Fruit fly (Drosophila melanogaster): Measurements from ENCODE around the gene TwdlE.
A peak's percentile ranks its signal among the peaks of the same experiment; 100 is the strongest.

Gene TwdlE

DNA sequence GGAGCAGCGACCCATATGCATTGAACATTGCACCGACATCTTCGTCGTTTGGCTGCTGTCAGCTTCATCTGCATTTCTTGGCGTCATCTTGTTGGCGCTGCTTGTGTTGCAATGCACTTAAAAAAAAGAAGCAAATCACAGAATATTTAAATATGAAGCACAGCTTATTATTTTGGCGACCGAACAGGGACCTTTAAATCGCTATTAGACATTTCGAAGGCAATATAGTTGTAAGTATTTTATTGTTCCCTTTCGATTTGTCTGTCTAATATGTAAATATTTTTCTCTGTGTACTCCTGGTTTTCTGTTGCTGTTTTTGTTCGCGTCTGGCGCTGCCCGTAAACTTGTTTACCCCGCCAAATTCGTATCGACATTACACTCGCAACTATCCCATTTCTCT, 39.3 kb upstream of the TwdlE start (continued):
- TF ChIP-seq spab (GFP tag; optimal IDR thresholded peaks at IDR 0.05), result peak; percentile 97
- peak; percentile 99 for TF ChIP-seq Eip78C (GFP tag)
- TF ChIP-seq CG11902 (GFP tag; optimal IDR thresholded peaks at IDR 0.05), result peak; percentile 90
- TF ChIP-seq CG31627 (GFP tag; optimal IDR thresholded peaks at IDR 0.05), result peak; percentile 84
- no peak for TF ChIP-seq fkh (GFP tag; optimal IDR thresholded peaks at IDR 0.05)
- peak; percentile 98 for TF ChIP-seq CG6163 (GFP tag; IDR thresholded peaks at IDR 0.05)
- TF ChIP-seq topi (GFP tag; optimal IDR thresholded peaks at IDR 0.05), result peak; percentile 91
- peak; percentile 82 for TF ChIP-seq Smox (GFP tag; optimal IDR thresholded peaks at IDR 0.05)
- peak; percentile 95 for TF ChIP-seq Lpt (GFP tag; optimal IDR thresholded peaks at IDR 0.05)
- peak; percentile 96 for TF ChIP-seq dac (GFP tag; optimal IDR thresholded peaks at IDR 0.05)
- peak; percentile 93 to 95 for TF ChIP-seq salr (GFP tag; optimal IDR thresholded peaks at IDR 0.05)
- TF ChIP-seq Ets96B (tag; optimal IDR thresholded peaks at IDR 0.05), result peak; percentile 97
- TF ChIP-seq lz (GFP tag; optimal IDR thresholded peaks at IDR 0.05), result peak; percentile 88
- TF ChIP-seq CG16779 (tag; optimal IDR thresholded peaks at IDR 0.05), result peak; percentile 89
- TF ChIP-seq CG8319 (GFP tag; optimal IDR thresholded peaks at IDR 0.05), result peak; percentile 89
- peak; percentile 95 for TF ChIP-seq Sox14 (GFP tag; optimal IDR thresholded peaks at IDR 0.05)
- TF ChIP-seq CG10631 (GFP tag; optimal IDR thresholded peaks at IDR 0.05), result peak; percentile 95
- peak; percentile 96 for TF ChIP-seq CG10669 (GFP tag; optimal IDR thresholded peaks at IDR 0.05)

DNA sequence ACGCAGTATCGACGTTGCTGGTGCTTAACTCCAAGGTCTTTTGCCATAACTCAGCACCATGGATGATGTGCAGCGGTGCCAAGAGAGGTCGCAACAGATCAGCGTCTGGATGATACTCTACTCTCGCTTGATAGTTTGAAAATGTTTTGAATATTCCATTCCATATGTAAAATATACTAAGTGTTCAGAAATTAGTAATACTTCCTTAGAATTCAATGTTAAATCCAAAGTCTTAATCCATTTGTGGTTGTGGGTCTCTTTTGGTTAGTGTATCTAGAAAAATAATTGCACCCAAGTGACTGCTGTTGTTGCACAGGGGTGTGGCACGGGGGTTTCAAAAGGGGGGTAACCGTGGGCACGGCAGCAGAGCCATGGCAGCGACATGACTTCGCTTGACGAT, 38.5 kb upstream of the TwdlE start:
- TF ChIP-seq Hr4 (GFP tag; optimal IDR thresholded peaks at IDR 0.05) (peak; percentile 74), Hr38 (GFP tag; optimal IDR thresholded peaks at IDR 0.05) (no peak), Eip93F (GFP tag; optimal IDR thresholded peaks at IDR 0.05) (no peak), dsx (GFP tag; optimal IDR thresholded peaks at IDR 0.05; ENCODE audit: poor library complexity, severe bottlenecking) (peak; percentile 63), CG3919 (GFP tag; optimal IDR thresholded peaks at IDR 0.05) (peak; percentile 58), CG8119 (GFP tag; IDR thresholded peaks at IDR 0.05) (peak; percentile 69), CG11902 (GFP tag; optimal IDR thresholded peaks at IDR 0.05) (peak; percentile 16), Eip78C (GFP tag) (peak; percentile 92), Hr39 (GFP tag; optimal IDR thresholded peaks at IDR 0.05) (no peak), CG4318 (GFP tag; optimal IDR thresholded peaks at IDR 0.05) (peak; percentile 64), Smox (GFP tag; optimal IDR thresholded peaks at IDR 0.05) (no peak), CG6854 (GFP tag; optimal IDR thresholded peaks at IDR 0.05) (no peak), pdm3 (GFP tag; optimal IDR thresholded peaks at IDR 0.05) (peak; percentile 46), CG31627 (GFP tag; optimal IDR thresholded peaks at IDR 0.05) (no peak), CG16779 (tag; optimal IDR thresholded peaks at IDR 0.05) (peak; percentile 38), CG32006 (GFP tag; optimal IDR thresholded peaks at IDR 0.05) (peak; percentile 71), OdsH (GFP tag; optimal IDR thresholded peaks at IDR 0.05) (peak; percentile 56), Gug (GFP tag; IDR thresholded peaks at IDR 0.05) (peak; percentile 61), cyc (GFP tag; optimal IDR thresholded peaks at IDR 0.05) (peak; percentile 24), CG11294 (GFP tag; IDR thresholded peaks at IDR 0.05) (peak; percentile 27; the same call in 1 of the 2 replicates), CG8632 (GFP tag; optimal IDR thresholded peaks at IDR 0.05) (peak; percentile 9), CG10631 (GFP tag; optimal IDR thresholded peaks at IDR 0.05) (peak; percentile 70), vri (GFP tag; optimal IDR thresholded peaks at IDR 0.05) (no peak), CG10669 (GFP tag; optimal IDR thresholded peaks at IDR 0.05) (peak; percentile 74), Sox15 (GFP tag; optimal IDR thresholded peaks at IDR 0.05) (no peak), CG15336 (GFP tag; IDR thresholded peaks at IDR 0.05) (peak; percentile 82), acj6 (GFP tag; optimal IDR thresholded peaks at IDR 0.05) (peak; percentile 57), Sox102F (GFP tag; optimal IDR thresholded peaks at IDR 0.05) (no peak), CG7368 (GFP tag; optimal IDR thresholded peaks at IDR 0.05) (peak; percentile 48), salr (GFP tag; optimal IDR thresholded peaks at IDR 0.05) (peak; percentile 52 to 79), Blimp-1 (GFP tag; optimal IDR thresholded peaks at IDR 0.05) (no peak), Sox14 (GFP tag; optimal IDR thresholded peaks at IDR 0.05) (peak; percentile 55), esn (GFP tag; optimal IDR thresholded peaks at IDR 0.05) (no peak), eg (GFP tag; IDR thresholded peaks at IDR 0.05) (peak; percentile 83), CG6792 (GFP tag; optimal IDR thresholded peaks at IDR 0.05) (peak; percentile 34), fd85E (GFP tag; optimal IDR thresholded peaks at IDR 0.05) (no peak), lz (GFP tag; optimal IDR thresholded peaks at IDR 0.05) (no peak), CG8319 (GFP tag; optimal IDR thresholded peaks at IDR 0.05) (no peak), topi (GFP tag; optimal IDR thresholded peaks at IDR 0.05) (peak; percentile 28), svp (GFP tag) (peak; percentile 60), fd59A (GFP tag; optimal IDR thresholded peaks at IDR 0.05) (peak; percentile 61), fkh (GFP tag; optimal IDR thresholded peaks at IDR 0.05) (no peak), CG3032 (tag; optimal IDR thresholded peaks at IDR 0.05) (peak; percentile 77), Lpt (GFP tag; optimal IDR thresholded peaks at IDR 0.05) (peak; percentile 67)

Measured in whole organism, prepupa.